Fruit fly (Drosophila melanogaster): ENCODE results near the gene Itpr.

Gene Itpr

dm6 chr3R:5518627-5519026 lies 1.7 kb downstream of the Itpr start:
- TF ChIP-seq Myb (GFP tag; optimal IDR thresholded peaks at IDR 0.05) (peak; percentile 26), Xrp1 (GFP tag; IDR thresholded peaks at IDR 0.05) (peak; percentile 57), CG4360 (GFP tag; IDR thresholded peaks at IDR 0.05) (peak; percentile 64; the same call in 1 of the 2 replicates), Hsf (GFP tag; optimal IDR thresholded peaks at IDR 0.05) (peak; percentile 50), CG11696 (GFP tag; IDR thresholded peaks at IDR 0.05) (peak; percentile 8; the same call in 1 of the 2 replicates), CG12219 (GFP tag; optimal IDR thresholded peaks at IDR 0.05) (no peak), CG5953 (GFP tag; IDR thresholded peaks at IDR 0.05) (0 out of 2 replicates have a peak, but pooled peaks have one; percentile 18), da (GFP tag; optimal IDR thresholded peaks at IDR 0.05) (peak; percentile 35), CG13894 (tag; optimal IDR thresholded peaks at IDR 0.05) (no peak), Fer1 (GFP tag; optimal IDR thresholded peaks at IDR 0.05) (no peak), Lim3 (GFP tag; IDR thresholded peaks at IDR 0.05) (no peak), tx (GFP tag; optimal IDR thresholded peaks at IDR 0.05) (peak; percentile 21), CG14050 (GFP tag; IDR thresholded peaks at IDR 0.05) (peak; percentile 9; the same call in 1 of the 3 replicates), Xbp1 (GFP tag; optimal IDR thresholded peaks at IDR 0.05) (peak; percentile 61), CG6175 (GFP tag; IDR thresholded peaks at IDR 0.05) (0 out of 3 replicates have a peak, but pooled peaks have one; percentile 19), CG9932 (GFP tag; IDR thresholded peaks at IDR 0.05) (no peak), Dip3 (GFP tag; optimal IDR thresholded peaks at IDR 0.05) (no peak), tin (GFP tag; optimal IDR thresholded peaks at IDR 0.05) (peak; percentile 35), CG11504 (tag; optimal IDR thresholded peaks at IDR 0.05) (peak; percentile 61), YL-1 (GFP tag; optimal IDR thresholded peaks at IDR 0.05) (no peak), NFAT (GFP tag; IDR thresholded peaks at IDR 0.05) (no peak), pan (optimal IDR thresholded peaks at IDR 0.05) (no peak), pan (GFP tag; optimal IDR thresholded peaks at IDR 0.05 in 1 of 2, IDR thresholded peaks at IDR 0.05 in 1 of 2) (peak in 1 of 2 experiments; percentile 66), CG7987 (GFP tag; optimal IDR thresholded peaks at IDR 0.05) (no peak), pho (GFP tag; optimal IDR thresholded peaks at IDR 0.05) (no peak), CG7839 (tag; optimal IDR thresholded peaks at IDR 0.05) (peak; percentile 55), CG43689 (GFP tag; IDR thresholded peaks at IDR 0.05) (no peak), jing (GFP tag; optimal IDR thresholded peaks at IDR 0.05) (peak; percentile 29), CG2875 (GFP tag; optimal IDR thresholded peaks at IDR 0.05) (peak; percentile 40), dpn (GFP tag; optimal IDR thresholded peaks at IDR 0.05) (peak; percentile 45 to 47), vfl (GFP tag; optimal IDR thresholded peaks at IDR 0.05) (peak; percentile 20), CG9817 (tag; optimal IDR thresholded peaks at IDR 0.05) (no peak), yki (optimal IDR thresholded peaks at IDR 0.05) (no peak), sr (GFP tag; IDR thresholded peaks at IDR 0.05) (0 out of 3 replicates have a peak, but pooled peaks have one; percentile 15), wor (GFP tag; IDR thresholded peaks at IDR 0.05) (0 out of 2 replicates have a peak, but pooled peaks have one; percentile 22), fru (optimal IDR thresholded peaks at IDR 0.05) (no peak), CG10654 (GFP tag; optimal IDR thresholded peaks at IDR 0.05) (peak; percentile 4), ind (GFP tag; optimal IDR thresholded peaks at IDR 0.05) (peak; percentile 61), sna (GFP tag; IDR thresholded peaks at IDR 0.05; ENCODE audit: partially characterized antibody) (no peak), kay (GFP tag; optimal IDR thresholded peaks at IDR 0.05) (no peak), salm (tag; optimal IDR thresholded peaks at IDR 0.05) (peak; percentile 6), CG6765 (GFP tag; optimal IDR thresholded peaks at IDR 0.05) (no peak), CG11695 (GFP tag; IDR thresholded peaks at IDR 0.05) (peak; percentile 53; the same call in 1 of the 3 replicates), CG4617 (GFP tag; optimal IDR thresholded peaks at IDR 0.05; ENCODE audit: borderline replicate concordance) (no peak), Usf (GFP tag; optimal IDR thresholded peaks at IDR 0.05) (no peak), CG2116 (GFP tag; optimal IDR thresholded peaks at IDR 0.05) (no peak), CG18011 (GFP tag; optimal IDR thresholded peaks at IDR 0.05) (no peak), CG30431 (GFP tag; optimal IDR thresholded peaks at IDR 0.05) (peak; percentile 34), CTCF (GFP tag; optimal IDR thresholded peaks at IDR 0.05) (no peak), ranshi (GFP tag; IDR thresholded peaks at IDR 0.05) (peak; percentile 30; the same call in 1 of the 2 replicates), stwl (tag; optimal IDR thresholded peaks at IDR 0.05) (no peak), CG1024 (GFP tag; IDR thresholded peaks at IDR 0.05) (no peak), dati (GFP tag; IDR thresholded peaks at IDR 0.05) (peak; percentile 39; the same call in 1 of the 2 replicates)
